Fruit fly (Drosophila melanogaster): ENCODE data around the gene CG33189.

Gene CG33189

dm6 chr3R:8785451-8785850 is 4.9 kb upstream of the CG33189 start:
- TF ChIP-seq CTCF (optimal IDR thresholded peaks at IDR 0.05) = no peak
- TF ChIP-seq CG8478 (optimal IDR thresholded peaks at IDR 0.05) = no peak

DNA sequence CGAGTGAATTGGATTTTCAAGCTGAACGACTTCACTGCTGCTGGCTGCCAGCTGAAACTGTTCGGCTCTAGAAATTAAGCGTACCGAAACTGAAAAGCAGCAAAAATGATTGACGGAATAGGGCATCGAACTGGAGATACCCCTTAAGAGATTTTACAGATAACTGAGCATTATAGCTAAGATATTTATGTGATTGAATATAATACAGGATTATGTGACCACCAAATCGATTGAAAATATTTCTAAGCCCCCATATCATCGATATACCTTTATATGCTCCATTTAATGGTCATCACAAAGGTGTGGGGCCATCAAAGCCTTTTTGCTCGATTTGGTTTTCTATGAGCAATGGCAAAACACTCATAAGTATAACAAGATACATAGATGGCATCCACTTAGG is 4.2 kb upstream of the CG33189 start:
- TF ChIP-seq CG8478 (optimal IDR thresholded peaks at IDR 0.05) = no peak
- no peak for TF ChIP-seq CTCF (optimal IDR thresholded peaks at IDR 0.05)

dm6 chr3R:8779823-8780222 is 766 bp downstream of the CG33189 start, which contains the start of gene CG33191:
Gene CG33191 (minus strand): TSS chr3R:8779923.
- TF ChIP-seq CTCF (optimal IDR thresholded peaks at IDR 0.05) (no peak), CG8478 (optimal IDR thresholded peaks at IDR 0.05) (no peak)

DNA sequence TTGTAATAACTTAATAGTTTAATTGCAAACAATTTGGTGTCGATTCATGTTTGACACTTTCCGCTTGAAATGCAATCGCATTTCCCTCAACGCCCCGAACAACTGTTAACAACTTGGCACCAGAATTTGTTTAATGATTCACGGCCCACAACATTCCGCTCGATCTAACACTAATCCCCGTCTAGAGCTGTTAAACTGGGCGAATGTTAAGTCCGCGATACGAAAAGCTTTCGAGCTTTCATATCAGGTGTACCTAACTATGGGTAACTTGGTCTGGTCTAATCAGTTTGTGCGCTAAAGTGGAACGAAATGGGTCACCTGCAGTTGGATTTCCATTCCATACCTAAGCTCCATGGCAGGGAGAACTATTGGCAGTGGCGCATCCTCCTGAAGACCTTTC is 7.5 kb downstream of the CG33189 start, which contains the start of gene CG34301:
Gene CG34301 (plus strand): TSS at position 301 of the 400 bp plus-strand sequence.
- TF ChIP-seq CTCF (optimal IDR thresholded peaks at IDR 0.05) (no peak), CG8478 (optimal IDR thresholded peaks at IDR 0.05) (no peak)

DNA sequence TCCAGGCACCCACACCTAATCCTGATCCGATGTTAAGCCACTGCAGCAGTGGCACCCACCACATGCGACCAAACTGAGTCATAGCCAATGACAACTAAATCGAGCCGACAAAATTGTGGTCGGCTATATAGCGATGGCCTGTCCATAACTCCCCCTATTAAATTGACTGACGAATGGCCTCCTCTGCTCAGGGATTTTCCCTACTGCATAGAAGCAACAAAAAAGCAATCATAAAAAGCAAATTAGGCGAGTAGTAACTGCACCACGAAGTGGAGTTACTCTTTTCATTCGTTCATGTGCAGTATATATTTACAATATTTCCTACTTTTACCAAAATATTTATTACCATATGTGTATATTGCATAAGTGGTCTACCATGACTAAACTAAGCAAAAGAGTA is 8.0 kb downstream of the CG33189 start, which contains the start of gene CG13318:
Gene CG13318 (minus strand): TSS at position 101 of the 400 bp plus-strand sequence.
- TF ChIP-seq CG8478 (optimal IDR thresholded peaks at IDR 0.05) (no peak), CTCF (optimal IDR thresholded peaks at IDR 0.05) (no peak)

dm6 chr3R:8769094-8769493 is 11.5 kb downstream of the CG33189 start, which contains the start of gene CG8236:
Gene CG8236 (plus strand): TSS chr3R:8769394.
- no peak for TF ChIP-seq CTCF (optimal IDR thresholded peaks at IDR 0.05)
- TF ChIP-seq CG8478 (optimal IDR thresholded peaks at IDR 0.05) = no peak

dm6 chr3R:8767998-8768397 is 12.6 kb downstream of the CG33189 start, which contains the start of the genes CG34135 and CG11768:
Gene CG34135 (minus strand): TSS chr3R:8768191.
Gene CG11768 (minus strand): TSS chr3R:8768200.
- TF ChIP-seq CTCF (optimal IDR thresholded peaks at IDR 0.05) (no peak), CG8478 (optimal IDR thresholded peaks at IDR 0.05) (no peak)

- TF ChIP-seq CG8478 (optimal IDR thresholded peaks at IDR 0.05) (no peak), CTCF (optimal IDR thresholded peaks at IDR 0.05) (no peak)
Measured at dm6 chr3R:8748776-8749126, 31.8 kb downstream of the CG33189 start.

- TF ChIP-seq CG8478 (optimal IDR thresholded peaks at IDR 0.05) = no peak
- no peak for TF ChIP-seq CTCF (optimal IDR thresholded peaks at IDR 0.05)
Measured at dm6 chr3R:8747871-8748775, 32.5 kb downstream of the CG33189 start.

DNA sequence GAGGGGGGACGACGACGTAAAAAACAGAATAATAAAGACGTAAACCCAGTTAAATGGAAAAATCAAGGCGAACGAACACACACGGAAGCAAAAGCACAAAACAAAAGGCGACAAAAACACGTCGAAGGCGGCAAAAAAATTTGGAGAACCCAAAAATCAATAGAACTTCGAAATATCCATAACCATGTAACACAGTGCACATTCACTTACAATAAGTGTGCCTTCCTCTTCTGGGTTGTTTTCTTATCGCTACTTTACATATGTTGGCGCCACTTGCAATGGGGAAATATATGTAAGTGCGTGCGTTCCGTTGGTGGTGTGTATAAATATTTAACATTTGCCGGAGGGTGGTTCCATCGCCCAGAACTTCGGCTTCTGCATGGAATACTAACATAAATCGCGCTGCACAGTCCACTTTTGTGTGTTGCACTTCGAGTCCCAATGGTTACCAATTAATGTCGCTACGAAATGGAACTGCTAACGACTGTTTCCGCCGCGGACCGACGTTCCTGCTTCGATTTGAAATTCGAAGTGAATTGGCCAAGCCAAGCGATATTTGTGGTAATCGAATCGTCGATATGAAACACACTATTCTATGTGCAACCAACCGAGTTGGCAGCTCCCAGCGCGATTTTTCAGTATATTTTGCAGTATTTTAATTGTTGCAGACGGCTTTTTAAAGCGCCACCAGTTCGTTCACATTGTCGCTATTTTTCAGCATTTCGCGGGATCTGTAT is 33.3 kb downstream of the CG33189 start, which contains the start of the genes CG9801 and Nasp:
Gene CG9801 (minus strand): TSS at position 542 of the 737 bp plus-strand sequence.
Gene Nasp (plus strand): TSS at position 665 of the 737 bp plus-strand sequence.
- TF ChIP-seq CTCF (optimal IDR thresholded peaks at IDR 0.05) (peak; percentile 45 to 51), CG8478 (optimal IDR thresholded peaks at IDR 0.05) (no peak)

DNA sequence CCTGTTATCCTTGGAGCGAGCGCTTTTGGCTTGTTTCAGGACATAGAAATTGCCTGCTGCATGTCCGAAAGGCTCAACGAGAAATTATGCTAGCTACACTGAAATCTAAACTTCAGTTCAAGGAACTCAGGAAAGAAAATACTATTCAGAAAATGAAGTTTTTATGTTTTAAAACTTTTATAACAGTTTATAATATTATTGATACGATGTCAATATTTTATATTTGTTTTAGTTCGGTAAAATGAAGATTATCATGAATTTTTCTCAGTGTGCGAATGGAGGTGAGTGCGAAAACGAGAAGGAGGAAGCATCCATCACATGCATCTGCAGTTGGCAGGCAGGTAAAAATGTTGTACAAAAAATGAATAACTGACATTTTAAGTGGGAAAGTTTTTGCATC is 34.2 kb downstream of the CG33189 start:
- TF ChIP-seq CTCF (optimal IDR thresholded peaks at IDR 0.05) (no peak), CG8478 (optimal IDR thresholded peaks at IDR 0.05) (no peak)

dm6 chr3R:8744198-8744597 is 36.4 kb downstream of the CG33189 start:
- TF ChIP-seq CG8478 (optimal IDR thresholded peaks at IDR 0.05) (no peak), CTCF (optimal IDR thresholded peaks at IDR 0.05) (no peak)

- TF ChIP-seq CG8478 (optimal IDR thresholded peaks at IDR 0.05) (no peak), CTCF (optimal IDR thresholded peaks at IDR 0.05) (no peak)
Measured at dm6 chr3R:8742661-8743060, 37.9 kb downstream of the CG33189 start.

dm6 chr3R:8741941-8742340 is 38.6 kb downstream of the CG33189 start:
- TF ChIP-seq CG8478 (optimal IDR thresholded peaks at IDR 0.05) (no peak), CTCF (optimal IDR thresholded peaks at IDR 0.05) (no peak)

DNA sequence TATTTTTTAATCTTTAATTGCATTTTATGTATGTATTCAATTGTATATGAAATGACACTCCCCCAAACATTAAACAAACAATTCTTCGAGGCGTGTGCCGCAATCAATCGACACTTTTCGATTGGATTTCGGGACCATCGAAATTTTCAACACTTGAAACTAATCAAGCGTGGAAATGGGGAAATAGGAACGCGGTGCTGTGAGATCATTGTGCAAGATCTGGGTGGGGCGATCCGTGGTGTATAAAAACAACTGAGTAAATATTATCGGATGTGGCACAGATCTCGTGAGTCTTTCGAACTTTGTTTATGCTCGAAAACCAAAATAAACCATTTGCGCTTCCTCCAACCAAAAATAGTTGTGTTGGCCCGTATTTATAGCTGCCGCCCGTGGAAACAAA is 39.3 kb downstream of the CG33189 start:
- TF ChIP-seq CG8478 (optimal IDR thresholded peaks at IDR 0.05) (no peak), CTCF (optimal IDR thresholded peaks at IDR 0.05) (no peak)
